Worm (Caenorhabditis elegans) whole organism, young adult: Measurements from ENCODE around the gene spsb-1.

Source experiments
- B0261.1 ChIP-seq: sonication (generic microtip); optimal IDR thresholded peaks from 2 replicates; lab custom pipeline; 2016; ENCODE audit warnings: mild to moderate bottlenecking, missing genetic modification characterization, moderate library complexity, missing compliant biosample characterization
- C06A6.2 ChIP-seq: fragments of 200-800 bp; sonication (Bioruptor generic); conservative IDR thresholded peaks from 2 replicates; pipeline ENCODE4 v1.3.6; 2022; ENCODE audit warnings: missing genetic modification characterization, missing compliant biosample characterization
- C17E4.6 ChIP-seq: fragments of 200-800 bp; sonication (Bioruptor generic); IDR thresholded peaks from 2 replicates; pipeline ENCODE4 v1.3.6; 2022; ENCODE audit warnings: missing genetic modification reagents, missing genetic modification characterization, missing compliant biosample characterization
- F10E7.11 ChIP-seq: sonication (generic microtip); optimal IDR thresholded peaks from 2 replicates; lab custom pipeline; 2017; ENCODE audit warnings: mild to moderate bottlenecking, missing genetic modification characterization, moderate library complexity, missing compliant biosample characterization
- F37B4.10 ChIP-seq: fragments of 200-800 bp; sonication (Bioruptor generic); IDR thresholded peaks from 2 replicates; pipeline ENCODE4 v1.3.6; 2022; ENCODE audit warnings: missing genetic modification characterization, missing compliant biosample characterization
- F39B2.1 ChIP-seq: fragments of 200-800 bp; sonication (Bioruptor generic); IDR thresholded peaks from 2 replicates; pipeline ENCODE4 v1.3.6; 2022; ENCODE audit warnings: missing genetic modification reagents, missing genetic modification characterization, missing compliant biosample characterization
- F57C9.4 ChIP-seq: sonication (generic microtip); optimal IDR thresholded peaks from 2 replicates; lab custom pipeline; 2017; ENCODE audit warnings: mild to moderate bottlenecking, missing genetic modification characterization, missing compliant biosample characterization
- Y53G8AR.9 ChIP-seq: fragments of 200-800 bp; sonication (Bioruptor generic); conservative IDR thresholded peaks from 2 replicates; pipeline ENCODE4 v1.3.6; 2022; ENCODE audit warnings: missing genetic modification reagents, missing genetic modification characterization, missing compliant biosample characterization
- Y67H2A.10 ChIP-seq: fragments of 200-800 bp; sonication (Bioruptor generic); conservative IDR thresholded peaks from 2 replicates; pipeline ENCODE4 v1.3.6; 2022; ENCODE audit warnings: missing genetic modification reagents, missing genetic modification characterization, missing compliant biosample characterization
- Y79H2A.3 ChIP-seq: fragments of 200-800 bp; sonication (Bioruptor generic); conservative IDR thresholded peaks from 2 replicates; pipeline ENCODE4 v1.3.6; 2022; ENCODE audit warnings: missing genetic modification reagents, missing genetic modification characterization, missing compliant biosample characterization
- ama-1 ChIP-seq, 3 experiments: fragments of 150-350 bp in 1 of 3; sonication (generic microtip) in 2 of 3; optimal IDR thresholded peaks; 2 replicates each; lab custom pipeline; 2014 to 2018; ENCODE audit warnings: missing biosample characterization in 2 of 3, missing genetic modification characterization in 2 of 3, missing genetic modification reagents in 2 of 3
- aptf-3 ChIP-seq: fragments of 200-800 bp; sonication (Bioruptor generic); IDR thresholded peaks from 2 replicates; pipeline ENCODE4 v1.3.6; 2022; ENCODE audit warnings: missing genetic modification characterization, missing compliant biosample characterization
- atf-7 ChIP-seq: sonication (generic microtip); optimal IDR thresholded peaks from 2 replicates; lab custom pipeline; 2017; ENCODE audit warnings: mild to moderate bottlenecking, missing genetic modification characterization, missing compliant biosample characterization
- athp-1 ChIP-seq: sonication (generic microtip); optimal IDR thresholded peaks from 2 replicates; lab custom pipeline; 2017; ENCODE audit warnings: mild to moderate bottlenecking, missing genetic modification characterization, missing compliant biosample characterization
- attf-3 ChIP-seq: fragments of 200-800 bp; sonication (Bioruptor generic); conservative IDR thresholded peaks from 2 replicates; pipeline ENCODE4 v1.3.6; 2022; ENCODE audit warnings: missing genetic modification reagents, missing genetic modification characterization, missing compliant biosample characterization
- attf-5 ChIP-seq: fragments of 200-800 bp; sonication (Bioruptor generic); optimal IDR thresholded peaks from 2 replicates; lab custom pipeline; 2018; ENCODE audit warnings: mild to moderate bottlenecking, missing genetic modification characterization, missing compliant biosample characterization
- attf-6 ChIP-seq: fragments of 200-800 bp; sonication (Bioruptor generic); IDR thresholded peaks from 2 replicates; pipeline ENCODE4 v1.3.6; 2022; ENCODE audit warnings: missing genetic modification reagents, missing genetic modification characterization, missing compliant biosample characterization
- bed-1 ChIP-seq: fragments of 200-800 bp; sonication (Bioruptor generic); IDR thresholded peaks from 2 replicates; pipeline ENCODE4 v1.3.6; 2022; ENCODE audit warnings: missing genetic modification reagents, missing genetic modification characterization, missing compliant biosample characterization
- cebp-1 ChIP-seq, 2 experiments: fragments of 200-800 bp in 1 of 2; sonication (Bioruptor generic) in 1 of 2; sonication (generic microtip) in 1 of 2; IDR thresholded peaks in 1 of 2; optimal IDR thresholded peaks in 1 of 2; 2 replicates each; pipeline versions ENCODE4 v1.3.6 to Lab custom; 2017 to 2022; ENCODE audit warnings: missing compliant biosample characterization in 2 of 2, missing genetic modification characterization in 2 of 2, mild to moderate bottlenecking in 1 of 2, missing genetic modification reagents in 1 of 2, moderate library complexity in 1 of 2
- ceh-79 ChIP-seq: sonication (generic microtip); optimal IDR thresholded peaks from 2 replicates; lab custom pipeline; 2017; ENCODE audit warnings: mild to moderate bottlenecking, missing genetic modification characterization, missing compliant biosample characterization
- egl-18 ChIP-seq: fragments of 200-800 bp; sonication (Bioruptor generic); IDR thresholded peaks from 2 replicates; pipeline ENCODE4 v1.3.6; 2022; ENCODE audit warnings: missing genetic modification reagents, missing genetic modification characterization, missing compliant biosample characterization
- egl-44 ChIP-seq: fragments of 200-800 bp; sonication (Bioruptor generic); IDR thresholded peaks from 2 replicates; pipeline ENCODE4 v1.3.6; 2022; ENCODE audit warnings: missing genetic modification reagents, missing genetic modification characterization, missing compliant biosample characterization
- egrh-3 ChIP-seq: fragments of 200-800 bp; sonication (Bioruptor generic); IDR thresholded peaks from 2 replicates; pipeline ENCODE4 v1.3.6; 2022; ENCODE audit warnings: missing genetic modification reagents, missing genetic modification characterization, missing compliant biosample characterization
- ekl-4 ChIP-seq: fragments of 200-800 bp; sonication (Bioruptor generic); IDR thresholded peaks from 2 replicates; pipeline ENCODE4 v1.3.6; 2022; ENCODE audit warnings: missing genetic modification reagents, missing genetic modification characterization, missing compliant biosample characterization
- let-526 ChIP-seq: fragments of 200-800 bp; sonication (Bioruptor generic); IDR thresholded peaks from 2 replicates; pipeline ENCODE4 v1.3.6; 2022; ENCODE audit warnings: missing genetic modification reagents, missing genetic modification characterization, missing compliant biosample characterization
- let-607 ChIP-seq, 2 experiments: fragments of 200-800 bp in 1 of 2; sonication (Bioruptor generic) in 1 of 2; sonication (generic microtip) in 1 of 2; optimal IDR thresholded peaks; 2 replicates each; lab custom pipeline; 2016 to 2018; ENCODE audit warnings: mild to moderate bottlenecking in 2 of 2, missing compliant biosample characterization in 2 of 2, missing genetic modification characterization in 2 of 2, moderate library complexity in 2 of 2, missing genotype in 1 of 2
- lsl-1 ChIP-seq: fragments of 200-800 bp; sonication (Bioruptor generic); optimal IDR thresholded peaks from 2 replicates; lab custom pipeline; 2018; ENCODE audit warnings: mild to moderate bottlenecking, missing genetic modification characterization, moderate library complexity, missing compliant biosample characterization
- madf-6 ChIP-seq: fragments of 200-800 bp; sonication (Bioruptor generic); IDR thresholded peaks from 2 replicates; pipeline ENCODE4 v1.3.6; 2022; ENCODE audit warnings: missing genetic modification reagents, missing genetic modification characterization, missing compliant biosample characterization
- madf-8 ChIP-seq: fragments of 200-800 bp; sonication (Bioruptor generic); conservative IDR thresholded peaks from 2 replicates; pipeline ENCODE4 v1.3.6; 2022; ENCODE audit warnings: missing genetic modification reagents, missing genetic modification characterization, missing compliant biosample characterization
- mes-4 ChIP-seq: sonication (generic microtip); optimal IDR thresholded peaks from 2 replicates; lab custom pipeline; 2016; ENCODE audit warnings: missing genotype, missing genetic modification characterization, missing compliant biosample characterization
- nhr-80 ChIP-seq: sonication (generic microtip); optimal IDR thresholded peaks from 2 replicates; lab custom pipeline; 2016; ENCODE audit warnings: missing genetic modification characterization, missing compliant biosample characterization
- snpc-1.1 ChIP-seq: sonication (generic microtip); optimal IDR thresholded peaks from 2 replicates; lab custom pipeline; 2017; ENCODE audit warnings: missing genetic modification characterization, mild to moderate bottlenecking, missing compliant biosample characterization, antibody characterized with exemption, moderate library complexity, missing genotype, missing genetic modification reagents; ENCODE audit not compliant: insufficient read depth
- somi-1 ChIP-seq: fragments of 200-800 bp; sonication (Bioruptor generic); optimal IDR thresholded peaks from 2 replicates; lab custom pipeline; 2018; ENCODE audit warnings: mild to moderate bottlenecking, missing genetic modification characterization, missing compliant biosample characterization
- tbx-9 ChIP-seq: sonication (generic microtip); optimal IDR thresholded peaks from 2 replicates; lab custom pipeline; 2016; ENCODE audit warnings: borderline replicate concordance, missing genetic modification characterization, inconsistent platforms, missing compliant biosample characterization
- unc-62 ChIP-seq: fragments of 150-350 bp; optimal IDR thresholded peaks from 2 replicates; lab custom pipeline; 2014; ENCODE audit warnings: missing biosample characterization, missing genetic modification reagents, missing genetic modification characterization
- zfh-2 ChIP-seq: fragments of 200-800 bp; sonication (Bioruptor generic); conservative IDR thresholded peaks from 2 replicates; pipeline ENCODE4 v1.3.6; 2022; ENCODE audit warnings: missing genetic modification reagents, missing genetic modification characterization, missing compliant biosample characterization
- ztf-18 ChIP-seq: sonication (generic microtip); optimal IDR thresholded peaks from 2 replicates; lab custom pipeline; 2016; ENCODE audit warnings: missing genotype, mild to moderate bottlenecking, missing genetic modification characterization, missing compliant biosample characterization
- ztf-26 ChIP-seq: sonication (generic microtip); optimal IDR thresholded peaks from 2 replicates; lab custom pipeline; 2017; ENCODE audit warnings: missing genetic modification characterization, missing compliant biosample characterization
- ztf-28 ChIP-seq: fragments of 200-800 bp; sonication (Bioruptor generic); IDR thresholded peaks from 2 replicates; pipeline ENCODE4 v1.3.6; 2022; ENCODE audit warnings: missing genetic modification reagents, missing genetic modification characterization, missing compliant biosample characterization
- ztf-3 ChIP-seq: fragments of 200-800 bp; sonication (Bioruptor generic); optimal IDR thresholded peaks from 2 replicates; lab custom pipeline; 2018; ENCODE audit warnings: mild to moderate bottlenecking, missing genetic modification characterization, missing compliant biosample characterization

spsb-1 gene

ce11 chrII:15193961-15194360 lies 2.6 kb upstream of the spsb-1 start (continued):
- TF ChIP-seq ceh-79 (tag; lab: Kevin White, UChicago), result no peak
- TF ChIP-seq snpc-1.1 (tag; lab: Kevin White, UChicago), result no peak
- peak; percentile 43 for TF ChIP-seq attf-5
- no peak for TF ChIP-seq C17E4.6
- TF ChIP-seq F39B2.1 (GFP tag; lab: Robert Waterston, UW), result no peak
- no peak for TF ChIP-seq cebp-1 (GFP tag; IDR thresholded peaks at IDR 0.05; lab: Robert Waterston, UW)
- peak; percentile 46 for TF ChIP-seq cebp-1 (tag; optimal IDR thresholded peaks at IDR 0.05; lab: Kevin White, UChicago)

DNA sequence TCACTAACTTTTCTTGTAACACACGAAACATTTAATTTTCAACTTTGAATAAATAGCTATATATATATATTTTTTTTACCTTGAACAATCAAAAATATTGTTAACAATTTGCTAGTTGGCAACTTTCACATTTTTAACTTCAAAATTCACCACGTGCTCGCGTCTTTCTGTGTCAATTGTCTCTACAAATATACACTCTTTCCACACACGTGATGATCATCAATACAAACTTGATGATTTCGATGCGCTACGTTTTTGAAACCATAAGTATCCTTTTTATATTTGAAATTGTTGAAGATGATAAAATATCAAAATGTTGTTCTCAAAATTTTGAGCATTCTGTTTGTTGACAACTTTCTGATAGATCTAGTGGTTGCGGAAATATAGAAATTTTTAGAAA lies 1.2 kb upstream of the spsb-1 start:
- TF ChIP-seq madf-8 (GFP tag; lab: Robert Waterston, UW) (no peak), tbx-9 (tag; lab: Kevin White, UChicago) (no peak), atf-7 (tag; lab: Kevin White, UChicago) (no peak), F57C9.4 (tag; lab: Kevin White, UChicago) (no peak), ekl-4 (GFP tag; lab: Robert Waterston, UW) (no peak), somi-1 (GFP tag; lab: Kevin White, UChicago) (no peak), B0261.1 (tag; lab: Kevin White, UChicago) (no peak), Y53G8AR.9 (no peak), lsl-1 (GFP tag; lab: Kevin White, UChicago) (no peak), egrh-3 (GFP tag; lab: Robert Waterston, UW) (no peak), Y67H2A.10 (GFP tag; lab: Robert Waterston, UW) (no peak), attf-6 (GFP tag; lab: Robert Waterston, UW) (no peak), mes-4 (no peak), unc-62 (GFP tag; lab: Kevin White, UChicago) (no peak)

DNA sequence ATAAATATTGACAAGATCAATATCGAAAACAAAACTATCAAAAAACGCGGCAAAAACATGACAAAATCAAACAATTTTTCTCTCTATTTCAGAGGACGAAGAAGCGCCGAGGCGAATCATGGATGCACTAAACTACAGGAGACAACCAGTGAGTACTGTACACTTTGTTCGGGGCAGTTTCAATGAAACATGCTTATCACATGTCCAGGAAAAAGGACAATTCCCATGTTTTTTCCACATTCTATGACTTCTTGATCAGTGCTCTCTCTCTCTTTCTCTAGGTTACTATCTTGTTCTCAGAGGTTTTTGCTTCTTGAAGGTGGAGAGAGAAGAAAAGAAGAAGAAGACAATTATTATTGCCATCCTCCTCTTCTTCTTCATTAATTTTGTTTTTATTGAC lies 967 bp downstream of the spsb-1 start:
- TF ChIP-seq ztf-28 (GFP tag; lab: Robert Waterston, UW), result 0 out of 2 replicates have a peak, but pooled peaks have one; percentile 15
- no peak for TF ChIP-seq C06A6.2
- peak; percentile 37 for TF ChIP-seq attf-5
- TF ChIP-seq Y79H2A.3 (GFP tag; lab: Robert Waterston, UW), result no peak
- TF ChIP-seq cebp-1 (GFP tag; IDR thresholded peaks at IDR 0.05; lab: Robert Waterston, UW), result no peak
- peak; percentile 23 for TF ChIP-seq cebp-1 (tag; optimal IDR thresholded peaks at IDR 0.05; lab: Kevin White, UChicago)
- 0 out of 2 replicates have a peak, but pooled peaks have one; percentile 42 for TF ChIP-seq Y53G8AR.9
- no peak for TF ChIP-seq ama-1 (optimal IDR thresholded peaks at IDR 0.05; lab: Kevin White, UChicago)
- TF ChIP-seq ama-1 (GFP tag; optimal IDR thresholded peaks at IDR 0.05; lab: Kevin White, UChicago), result no peak
- peak; percentile 77 for TF ChIP-seq nhr-80

ce11 chrII:15203398-15204068 lies 7.0 kb downstream of the spsb-1 start:
- no peak for TF ChIP-seq madf-6
- TF ChIP-seq lsl-1 (GFP tag; lab: Kevin White, UChicago), result no peak
- peak; percentile 40; the same call in 1 of the 2 replicates for TF ChIP-seq zfh-2 (GFP tag; lab: Robert Waterston, UW)
- peak; percentile 33 for TF ChIP-seq ztf-26 (tag; lab: Kevin White, UChicago)

- TF ChIP-seq ztf-3 (GFP tag; lab: Kevin White, UChicago) (no peak), F37B4.10 (GFP tag; lab: Robert Waterston, UW) (no peak), ztf-18 (tag; lab: Kevin White, UChicago) (no peak), let-526 (GFP tag; lab: Robert Waterston, UW) (no peak), F10E7.11 (tag; lab: Kevin White, UChicago) (no peak), egl-18 (GFP tag; lab: Robert Waterston, UW) (no peak), bed-1 (no peak), egl-44 (GFP tag; lab: Robert Waterston, UW) (no peak), let-607 (tag; optimal IDR thresholded peaks at IDR 0.05; lab: Kevin White, UChicago) (no peak), attf-3 (GFP tag; lab: Robert Waterston, UW) (no peak), aptf-3 (GFP tag; lab: Robert Waterston, UW) (no peak), athp-1 (tag; lab: Kevin White, UChicago) (no peak)
These were observed 7.7 kb downstream of the spsb-1 start for ce11 chrII:15204069-15204850.
